Fruit fly (Drosophila melanogaster) Kc167 (cell line): ENCODE measurements around the gene KdelR.

ENCODE experiments used
- Myc ChIP-seq: fragments of >200 bp; optimal IDR thresholded peaks from 2 replicates; lab custom pipeline; 2017; ENCODE audit warnings: missing external identifiers
- psq ChIP-seq: fragments of >200 bp; optimal IDR thresholded peaks from 2 replicates; lab custom pipeline; 2017; ENCODE audit warnings: missing external identifiers

- TF ChIP-seq Myc, result no peak
- no peak for TF ChIP-seq psq (lab: Kevin White, UChicago)
Observed at dm6 chr2L:10442048-10442790, 15.5 kb downstream of the KdelR start, which contains the start of gene loh.
